Comparison of ENCODE assay signal across 1 fruit fly cellular context in the genomic region with DNA sequence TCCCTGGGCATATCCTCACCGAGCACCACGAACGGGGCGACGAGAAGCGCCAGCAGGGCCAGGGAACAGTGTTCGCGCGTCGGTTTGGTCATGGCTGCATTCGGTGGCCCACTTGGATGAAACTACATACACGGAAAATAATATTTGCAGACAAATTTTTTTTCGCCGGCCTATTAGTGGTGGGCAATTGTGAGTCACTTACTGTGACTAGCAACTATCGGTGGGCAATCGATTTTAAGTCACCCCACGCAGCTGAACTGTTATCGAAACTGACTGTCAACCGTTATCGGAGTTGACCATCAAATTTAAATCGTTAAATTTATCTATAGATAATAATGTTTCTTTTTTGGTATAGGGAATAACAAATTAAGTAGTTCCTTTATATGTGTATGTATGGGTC.
TF ChIP-seq lines count a peak whose summit lies in the region.

A gene (minus strand): TSS at position 201 of the 400 bp plus-strand sequence.

TF ChIP-seq in whole organism, embryonic, 481 proteins besides CTCF, POLR2A, EP300 and RAD21 (continued from another document and continues in another):
- TF ChIP-seq Lim3 (GFP tag; IDR thresholded peaks at IDR 0.05; lab: Robert Waterston, UW) (no peak), CG8359 (GFP tag; optimal IDR thresholded peaks at IDR 0.05; lab: Kevin White, UChicago; ENCODE audit: borderline replicate concordance) (no peak), CG7271 (tag; optimal IDR thresholded peaks at IDR 0.05; lab: Kevin White, UChicago) (no peak), Blimp-1 (GFP tag; optimal IDR thresholded peaks at IDR 0.05; lab: Kevin White, UChicago) (peak; percentile 25), CG11695 (GFP tag; IDR thresholded peaks at IDR 0.05; lab: Robert Waterston, UW) (no peak; the same call in 2 of the 3 replicates), so (GFP tag; IDR thresholded peaks at IDR 0.05; lab: Robert Waterston, UW) (no peak), Ets65A (GFP tag; lab: Kevin White, UChicago) (peak; percentile 96), CG6854 (GFP tag; optimal IDR thresholded peaks at IDR 0.05; lab: Kevin White, UChicago) (no peak), CG14050 (GFP tag; IDR thresholded peaks at IDR 0.05; lab: Robert Waterston, UW) (no peak), chif (GFP tag; optimal IDR thresholded peaks at IDR 0.05; lab: Kevin White, UChicago) (peak; percentile 13 to 48), Dip3 (GFP tag; optimal IDR thresholded peaks at IDR 0.05; lab: Kevin White, UChicago) (peak; percentile 6), yki (optimal IDR thresholded peaks at IDR 0.05; lab: Kevin White, UChicago) (no peak), CG12236 (GFP tag; optimal IDR thresholded peaks at IDR 0.05; lab: Kevin White, UChicago) (no peak), danr (GFP tag; IDR thresholded peaks at IDR 0.05; lab: Robert Waterston, UW) (no peak), CG8290 (GFP tag; optimal IDR thresholded peaks at IDR 0.05; lab: Kevin White, UChicago) (no peak), CG8290 (tag; optimal IDR thresholded peaks at IDR 0.05; lab: Kevin White, UChicago) (peak in 1 of 2 experiments; percentile 89), zen (tag; optimal IDR thresholded peaks at IDR 0.05; lab: Kevin White, UChicago) (peak; percentile 66), ham (GFP tag; IDR thresholded peaks at IDR 0.05; lab: Robert Waterston, UW) (no peak), ems (GFP tag; optimal IDR thresholded peaks at IDR 0.05; lab: Kevin White, UChicago) (peak; percentile 71), her (GFP tag; optimal IDR thresholded peaks at IDR 0.05; lab: Kevin White, UChicago) (peak; percentile 26), CG8765 (GFP tag; IDR thresholded peaks at IDR 0.05; lab: Robert Waterston, UW) (peak; percentile 7; the same call in 1 of the 2 replicates), NC2β (GFP tag; optimal IDR thresholded peaks at IDR 0.05; lab: Kevin White, UChicago) (peak; percentile 32), gsb-n (tag; optimal IDR thresholded peaks at IDR 0.05; lab: Kevin White, UChicago) (peak; percentile 13), CG16863 (GFP tag; optimal IDR thresholded peaks at IDR 0.05; lab: Kevin White, UChicago) (no peak), CG5180 (GFP tag; optimal IDR thresholded peaks at IDR 0.05; lab: Kevin White, UChicago) (no peak), cg (GFP tag; optimal IDR thresholded peaks at IDR 0.05; lab: Kevin White, UChicago) (no peak), gro (GFP tag; optimal IDR thresholded peaks at IDR 0.05; lab: Kevin White, UChicago) (peak; percentile 86), MESR4 (GFP tag; optimal IDR thresholded peaks at IDR 0.05; lab: Kevin White, UChicago) (peak; percentile 90), bowl (GFP tag; IDR thresholded peaks at IDR 0.05; lab: Robert Waterston, UW) (no peak), CG1832 (GFP tag; optimal IDR thresholded peaks at IDR 0.05; lab: Kevin White, UChicago) (no peak), crol (GFP tag; IDR thresholded peaks at IDR 0.05; lab: Robert Waterston, UW) (no peak), stc (GFP tag; IDR thresholded peaks at IDR 0.05; lab: Robert Waterston, UW) (no peak; the same call in 1 of the 2 replicates), tgo (GFP tag; IDR thresholded peaks at IDR 0.05; lab: Robert Waterston, UW) (peak; percentile 20; the same call in 1 of the 3 replicates), CG4730 (GFP tag; IDR thresholded peaks at IDR 0.05; lab: Robert Waterston, UW) (no peak), BtbVII (GFP tag; optimal IDR thresholded peaks at IDR 0.05; lab: Kevin White, UChicago) (no peak), CG12299 (tag; optimal IDR thresholded peaks at IDR 0.05; lab: Kevin White, UChicago) (peak; percentile 15), CG6765 (GFP tag; optimal IDR thresholded peaks at IDR 0.05; lab: Kevin White, UChicago) (no peak), CG4328 (GFP tag; optimal IDR thresholded peaks at IDR 0.05; lab: Kevin White, UChicago) (no peak), Dref (GFP tag; IDR thresholded peaks at IDR 0.05; lab: Robert Waterston, UW) (peak; percentile 100), Adf1 (GFP tag; IDR thresholded peaks at IDR 0.05; lab: Robert Waterston, UW) (peak; percentile 38; the same call in 1 of the 2 replicates), CkIIα-i1 (GFP tag; IDR thresholded peaks at IDR 0.05; lab: Robert Waterston, UW) (no peak), CG2678 (tag; optimal IDR thresholded peaks at IDR 0.05; lab: Kevin White, UChicago) (no peak), Trl (optimal IDR thresholded peaks at IDR 0.05; lab: Kevin White, UChicago) (no peak), Trl (GFP tag; optimal IDR thresholded peaks at IDR 0.05; lab: Kevin White, UChicago) (peak; percentile 40), CG12071 (GFP tag; optimal IDR thresholded peaks at IDR 0.05; lab: Kevin White, UChicago) (no peak), ab (GFP tag; optimal IDR thresholded peaks at IDR 0.05; lab: Kevin White, UChicago) (peak; percentile 16), bigmax (GFP tag; optimal IDR thresholded peaks at IDR 0.05; lab: Kevin White, UChicago) (no peak), Dad (GFP tag; optimal IDR thresholded peaks at IDR 0.05; lab: Kevin White, UChicago) (peak; percentile 69), CG18011 (GFP tag; optimal IDR thresholded peaks at IDR 0.05; lab: Kevin White, UChicago) (no peak), otp (GFP tag; IDR thresholded peaks at IDR 0.05; lab: Robert Waterston, UW) (no peak), Elba2 (GFP tag; optimal IDR thresholded peaks at IDR 0.05; lab: Kevin White, UChicago) (peak; percentile 33), CG7556 (GFP tag; optimal IDR thresholded peaks at IDR 0.05; lab: Kevin White, UChicago) (no peak), pzg (GFP tag; optimal IDR thresholded peaks at IDR 0.05; lab: Kevin White, UChicago) (peak; percentile 97), CG43689 (GFP tag; IDR thresholded peaks at IDR 0.05; lab: Robert Waterston, UW) (no peak), CG14710 (tag; optimal IDR thresholded peaks at IDR 0.05; lab: Kevin White, UChicago) (peak; percentile 70), CG2116 (GFP tag; optimal IDR thresholded peaks at IDR 0.05; lab: Kevin White, UChicago) (peak; percentile 94), CG10321 (GFP tag; IDR thresholded peaks at IDR 0.05; lab: Robert Waterston, UW) (no peak), crc (GFP tag; optimal IDR thresholded peaks at IDR 0.05; lab: Kevin White, UChicago) (no peak), pita (GFP tag; optimal IDR thresholded peaks at IDR 0.05; lab: Kevin White, UChicago) (no peak), Dbx (GFP tag; IDR thresholded peaks at IDR 0.05; lab: Robert Waterston, UW) (peak; percentile 84), odd (GFP tag; optimal IDR thresholded peaks at IDR 0.05; lab: Kevin White, UChicago) (no peak), CG4360 (GFP tag; IDR thresholded peaks at IDR 0.05; lab: Robert Waterston, UW) (no peak), Drgx (GFP tag; IDR thresholded peaks at IDR 0.05; lab: Robert Waterston, UW) (0 out of 2 replicates have a peak, but pooled peaks have one; percentile 11), Chrac-16 (GFP tag; optimal IDR thresholded peaks at IDR 0.05; lab: Kevin White, UChicago) (peak; percentile 38), HLHmδ (GFP tag; optimal IDR thresholded peaks at IDR 0.05; lab: Kevin White, UChicago) (no peak), CG4424 (GFP tag; optimal IDR thresholded peaks at IDR 0.05; lab: Kevin White, UChicago) (peak; percentile 19), Dfd (GFP tag; optimal IDR thresholded peaks at IDR 0.05; lab: Kevin White, UChicago) (no peak), vvl (GFP tag; IDR thresholded peaks at IDR 0.05; lab: Robert Waterston, UW) (peak; percentile 73), sens-2 (GFP tag; IDR thresholded peaks at IDR 0.05; lab: Robert Waterston, UW) (no peak), trem (tag; optimal IDR thresholded peaks at IDR 0.05; lab: Kevin White, UChicago) (peak; percentile 84), unpg (GFP tag; optimal IDR thresholded peaks at IDR 0.05; lab: Kevin White, UChicago) (no peak), pb (GFP tag; optimal IDR thresholded peaks at IDR 0.05; lab: Kevin White, UChicago) (no peak), CG7745 (tag; optimal IDR thresholded peaks at IDR 0.05; lab: Kevin White, UChicago) (no peak), CG15479 (GFP tag; optimal IDR thresholded peaks at IDR 0.05; lab: Kevin White, UChicago) (no peak), kay (GFP tag; optimal IDR thresholded peaks at IDR 0.05; lab: Kevin White, UChicago) (peak; percentile 87), CG3838 (GFP tag; optimal IDR thresholded peaks at IDR 0.05; lab: Kevin White, UChicago) (no peak), mirr (GFP tag; optimal IDR thresholded peaks at IDR 0.05; lab: Kevin White, UChicago) (peak; percentile 30), CG34376 (GFP tag; optimal IDR thresholded peaks at IDR 0.05; lab: Kevin White, UChicago) (peak; percentile 22), Deaf1 (tag; optimal IDR thresholded peaks at IDR 0.05; lab: Kevin White, UChicago) (no peak), bsh (GFP tag; optimal IDR thresholded peaks at IDR 0.05; lab: Kevin White, UChicago) (peak in 1 of 2 experiments; percentile 45), prd (optimal IDR thresholded peaks at IDR 0.05; lab: Kevin White, UChicago) (no peak), prd (GFP tag; IDR thresholded peaks at IDR 0.05; lab: Robert Waterston, UW) (peak; percentile 33; the same call in 2 of the 3 replicates), h (optimal IDR thresholded peaks at IDR 0.05; lab: Kevin White, UChicago) (no peak), CG2875 (GFP tag; optimal IDR thresholded peaks at IDR 0.05; lab: Kevin White, UChicago) (no peak), wek (GFP tag; optimal IDR thresholded peaks at IDR 0.05; lab: Kevin White, UChicago) (no peak), ash1 (GFP tag; optimal IDR thresholded peaks at IDR 0.05; lab: Kevin White, UChicago) (no peak), nerfin-1 (tag; optimal IDR thresholded peaks at IDR 0.05; lab: Kevin White, UChicago) (no peak), emc (GFP tag; optimal IDR thresholded peaks at IDR 0.05; lab: Kevin White, UChicago) (no peak), CG4404 (GFP tag; IDR thresholded peaks at IDR 0.05; lab: Robert Waterston, UW) (no peak; the same call in 1 of the 2 replicates), CG14441 (GFP tag; IDR thresholded peaks at IDR 0.05; lab: Robert Waterston, UW) (0 out of 2 replicates have a peak, but pooled peaks have one; percentile 10), Vsx1 (GFP tag; optimal IDR thresholded peaks at IDR 0.05; lab: Kevin White, UChicago) (no peak), CG17328 (GFP tag; IDR thresholded peaks at IDR 0.05; lab: Robert Waterston, UW) (no peak), ro (GFP tag; IDR thresholded peaks at IDR 0.05; lab: Robert Waterston, UW) (no peak), slp2 (GFP tag; optimal IDR thresholded peaks at IDR 0.05; lab: Kevin White, UChicago) (no peak), Dll (GFP tag; IDR thresholded peaks at IDR 0.05; lab: Robert Waterston, UW; ENCODE audit: partially characterized antibody) (peak; percentile 97), caup (GFP tag; optimal IDR thresholded peaks at IDR 0.05; lab: Kevin White, UChicago; ENCODE audit: severe bottlenecking) (peak; percentile 68), CoRest (tag; optimal IDR thresholded peaks at IDR 0.05; lab: Kevin White, UChicago) (peak; percentile 62), CG18599 (GFP tag; optimal IDR thresholded peaks at IDR 0.05; lab: Kevin White, UChicago) (no peak), corto (GFP tag; optimal IDR thresholded peaks at IDR 0.05; lab: Kevin White, UChicago) (no peak), dysf (GFP tag; IDR thresholded peaks at IDR 0.05; lab: Robert Waterston, UW) (peak; percentile 25; the same call in 1 of the 3 replicates), Sry-δ (GFP tag; optimal IDR thresholded peaks at IDR 0.05; lab: Kevin White, UChicago) (peak; percentile 98), Kr (GFP tag; optimal IDR thresholded peaks at IDR 0.05; lab: Kevin White, UChicago) (no peak), CG7839 (tag; optimal IDR thresholded peaks at IDR 0.05; lab: Kevin White, UChicago) (no peak), CG31365 (tag; optimal IDR thresholded peaks at IDR 0.05; lab: Kevin White, UChicago) (no peak), CG12942 (GFP tag; optimal IDR thresholded peaks at IDR 0.05; lab: Kevin White, UChicago) (peak; percentile 26), CG7786 (GFP tag; optimal IDR thresholded peaks at IDR 0.05; lab: Kevin White, UChicago) (peak; percentile 25), dmrt11E (tag; optimal IDR thresholded peaks at IDR 0.05; lab: Kevin White, UChicago) (peak; percentile 11), D19B (GFP tag; optimal IDR thresholded peaks at IDR 0.05; lab: Kevin White, UChicago) (no peak), CG8388 (GFP tag; optimal IDR thresholded peaks at IDR 0.05; lab: Kevin White, UChicago) (peak; percentile 28), CG10565 (GFP tag; optimal IDR thresholded peaks at IDR 0.05; lab: Kevin White, UChicago) (no peak), Ada2b (GFP tag; IDR thresholded peaks at IDR 0.05; lab: Robert Waterston, UW) (no peak), CG3847 (GFP tag; IDR thresholded peaks at IDR 0.05; lab: Robert Waterston, UW) (peak; percentile 54), NFAT (GFP tag; IDR thresholded peaks at IDR 0.05; lab: Robert Waterston, UW) (peak; percentile 83), CG10267 (tag; optimal IDR thresholded peaks at IDR 0.05; lab: Kevin White, UChicago) (peak; percentile 59), Usf (GFP tag; optimal IDR thresholded peaks at IDR 0.05; lab: Kevin White, UChicago) (no peak), fu2 (GFP tag; optimal IDR thresholded peaks at IDR 0.05; lab: Kevin White, UChicago) (peak; percentile 24), shn (GFP tag; optimal IDR thresholded peaks at IDR 0.05; lab: Kevin White, UChicago) (peak; percentile 67), Asciz (GFP tag; optimal IDR thresholded peaks at IDR 0.05; lab: Kevin White, UChicago) (no peak), Ssrp (tag; optimal IDR thresholded peaks at IDR 0.05; lab: Kevin White, UChicago) (no peak), ind (GFP tag; optimal IDR thresholded peaks at IDR 0.05; lab: Kevin White, UChicago) (peak; percentile 27), ATbp (GFP tag; optimal IDR thresholded peaks at IDR 0.05; lab: Kevin White, UChicago) (no peak), vfl (GFP tag; optimal IDR thresholded peaks at IDR 0.05; lab: Kevin White, UChicago) (peak; percentile 52), tll (GFP tag; optimal IDR thresholded peaks at IDR 0.05; lab: Kevin White, UChicago) (no peak), Sox100B (GFP tag; optimal IDR thresholded peaks at IDR 0.05; lab: Kevin White, UChicago) (no peak), ranshi (GFP tag; IDR thresholded peaks at IDR 0.05; lab: Robert Waterston, UW) (peak; percentile 55; the same call in 1 of the 2 replicates), ara (GFP tag; IDR thresholded peaks at IDR 0.05; lab: Robert Waterston, UW) (no peak), nom (GFP tag; optimal IDR thresholded peaks at IDR 0.05; lab: Kevin White, UChicago) (no peak), hth (optimal IDR thresholded peaks at IDR 0.05; lab: Kevin White, UChicago) (no peak), sqz (GFP tag; optimal IDR thresholded peaks at IDR 0.05; lab: Kevin White, UChicago) (no peak), CG6654 (GFP tag; optimal IDR thresholded peaks at IDR 0.05; lab: Kevin White, UChicago) (no peak), CG13624 (GFP tag; optimal IDR thresholded peaks at IDR 0.05; lab: Kevin White, UChicago) (peak; percentile 80)
